Worm (Caenorhabditis elegans) whole organism, early embryonic: ENCODE data around the gene tmem-17.

Experiments used
- B0310.2 ChIP-seq: sonication (generic microtip); optimal IDR thresholded peaks from 2 replicates; lab custom pipeline; 2016; ENCODE audit warnings: mild to moderate bottlenecking, missing genetic modification characterization, missing compliant biosample characterization
- F13C5.2 ChIP-seq: sonication (generic microtip); optimal IDR thresholded peaks from 2 replicates; lab custom pipeline; 2017; ENCODE audit warnings: mild to moderate bottlenecking, missing genetic modification characterization, inconsistent platforms, missing compliant biosample characterization
- aly-1 ChIP-seq: sonication (generic microtip); optimal IDR thresholded peaks from 2 replicates; lab custom pipeline; 2016; ENCODE audit warnings: missing genetic modification characterization, missing compliant biosample characterization
- ama-1 ChIP-seq: fragments of 150-350 bp; optimal IDR thresholded peaks from 2 replicates; lab custom pipeline; 2014
- ceh-13 ChIP-seq: fragments of 200-800 bp; sonication (Bioruptor generic); optimal IDR thresholded peaks from 2 replicates; lab custom pipeline; 2018; ENCODE audit warnings: mild to moderate bottlenecking, missing genetic modification characterization, missing compliant biosample characterization
- flt-1 ChIP-seq: fragments of 200-800 bp; sonication (Bioruptor generic); IDR thresholded peaks from 2 replicates; pipeline ENCODE4 v1.3.6; 2022; ENCODE audit warnings: missing genetic modification characterization, missing compliant biosample characterization
- hmbx-1 ChIP-seq: sonication (generic microtip); optimal IDR thresholded peaks from 2 replicates; lab custom pipeline; 2016; ENCODE audit warnings: mild to moderate bottlenecking, missing genetic modification characterization, missing compliant biosample characterization
- hmg-4 ChIP-seq: fragments of 200-800 bp; sonication (Bioruptor generic); optimal IDR thresholded peaks from 2 replicates; lab custom pipeline; 2018; ENCODE audit warnings: mild to moderate bottlenecking, missing genetic modification characterization, missing compliant biosample characterization
- scrt-1 ChIP-seq: fragments of 200-800 bp; sonication (Bioruptor generic); IDR thresholded peaks from 2 replicates; pipeline ENCODE4 v1.3.6; 2022; ENCODE audit warnings: missing genetic modification characterization, missing compliant biosample characterization
- sea-1 ChIP-seq: fragments of 200-800 bp; sonication (Bioruptor generic); conservative IDR thresholded peaks from 2 replicates; pipeline ENCODE4 v1.3.6; 2022; ENCODE audit warnings: missing genetic modification characterization, missing compliant biosample characterization
- tbx-11 ChIP-seq: fragments of 200-800 bp; sonication (Bioruptor generic); IDR thresholded peaks from 2 replicates; pipeline ENCODE4 v1.3.6; 2022; ENCODE audit warnings: missing genetic modification characterization, missing compliant biosample characterization
- tbx-37 ChIP-seq: fragments of 200-800 bp; sonication (Bioruptor generic); conservative IDR thresholded peaks from 2 replicates; pipeline ENCODE4 v1.3.6; 2022; ENCODE audit warnings: missing genetic modification reagents, missing genetic modification characterization, missing compliant biosample characterization
- tra-4 ChIP-seq: sonication (generic microtip); optimal IDR thresholded peaks from 2 replicates; lab custom pipeline; 2017; ENCODE audit warnings: missing genetic modification characterization, missing compliant biosample characterization

ce11 chrIII:7020500-7020899, 49.6 kb upstream of the tmem-17 start, which contains the start of gene col-8:
- TF ChIP-seq F13C5.2 (no peak), hmbx-1 (tag; lab: Kevin White, UChicago) (no peak), aly-1 (tag; lab: Kevin White, UChicago) (no peak), ama-1 (lab: Kevin White, UChicago) (no peak), ceh-13 (GFP tag; lab: Kevin White, UChicago) (no peak), tbx-11 (GFP tag; lab: Robert Waterston, UW) (no peak), flt-1 (GFP tag; lab: Robert Waterston, UW) (no peak), scrt-1 (GFP tag; lab: Robert Waterston, UW) (no peak), sea-1 (GFP tag; lab: Robert Waterston, UW) (no peak), hmg-4 (no peak), B0310.2 (tag; lab: Kevin White, UChicago) (no peak), tra-4 (tag; lab: Kevin White, UChicago) (no peak), tbx-37 (GFP tag; lab: Robert Waterston, UW) (no peak)
